Fruit fly (Drosophila melanogaster) whole organism, pupa: ENCODE results near the gene CG5439.

ENCODE experiments used
- CG10348 ChIP-seq: fragments of 200-800 bp; sonication (Bioruptor generic); IDR thresholded peaks from 2 replicates; pipeline ENCODE4 v1.3.6; 2022; ENCODE audit warnings: missing biosample characterization, missing genetic modification characterization
- CG12605 ChIP-seq: fragments of 200-800 bp; sonication (Bioruptor generic); IDR thresholded peaks from 2 replicates; pipeline ENCODE4 v1.3.6; 2022; ENCODE audit warnings: missing biosample characterization, missing genetic modification characterization
- CG13204 ChIP-seq: fragments of 200-800 bp; sonication (Bioruptor generic); optimal IDR thresholded peaks from 2 replicates; lab custom pipeline; 2018; ENCODE audit warnings: missing biosample characterization, mild to moderate bottlenecking, missing genetic modification characterization, moderate library complexity
- CG14655 ChIP-seq: fragments of 200-800 bp; sonication (Bioruptor generic); optimal IDR thresholded peaks from 3 replicates; lab custom pipeline; 2017; ENCODE audit warnings: mild to moderate bottlenecking, missing biosample characterization, missing genetic modification reagents, missing genetic modification characterization
- CG15710 ChIP-seq: fragments of 200-800 bp; sonication (Bioruptor generic); optimal IDR thresholded peaks from 2 replicates; lab custom pipeline; 2018; ENCODE audit warnings: missing biosample characterization, mild to moderate bottlenecking, missing genetic modification characterization, moderate library complexity
- CG17806 ChIP-seq: fragments of 200-800 bp; sonication (Bioruptor generic); optimal IDR thresholded peaks from 2 replicates; lab custom pipeline; 2018; ENCODE audit warnings: missing biosample characterization, mild to moderate bottlenecking, missing genetic modification characterization, moderate library complexity
- CG32121 ChIP-seq: fragments of 200-800 bp; sonication (Bioruptor generic); IDR thresholded peaks from 2 replicates; pipeline ENCODE4 v1.3.6; 2022; ENCODE audit warnings: missing biosample characterization, missing genetic modification characterization
- CG34367 ChIP-seq: fragments of 200-800 bp; sonication (Bioruptor generic); optimal IDR thresholded peaks from 2 replicates; lab custom pipeline; 2018; ENCODE audit warnings: missing biosample characterization, mild to moderate bottlenecking, missing genetic modification characterization
- CG4496 ChIP-seq: fragments of 200-800 bp; sonication (Bioruptor generic); IDR thresholded peaks from 3 replicates; pipeline ENCODE4 v1.3.6; 2022; ENCODE audit warnings: missing biosample characterization, missing genetic modification characterization
- CG8159 ChIP-seq: fragments of 200-800 bp; sonication (Bioruptor generic); optimal IDR thresholded peaks from 3 replicates; lab custom pipeline; 2018; ENCODE audit warnings: missing biosample characterization, mild to moderate bottlenecking, missing genetic modification characterization, moderate library complexity
- CG8301 ChIP-seq: fragments of 200-800 bp; sonication (Bioruptor generic); optimal IDR thresholded peaks from 2 replicates; lab custom pipeline; 2018; ENCODE audit warnings: missing biosample characterization, mild to moderate bottlenecking, missing genetic modification characterization
- CG9948 ChIP-seq: fragments of 200-800 bp; sonication (Bioruptor generic); optimal IDR thresholded peaks from 2 replicates; lab custom pipeline; 2018; ENCODE audit warnings: missing biosample characterization, mild to moderate bottlenecking, missing genetic modification characterization, moderate library complexity
- D1 ChIP-seq: fragments of 200-800 bp; sonication (Bioruptor generic); optimal IDR thresholded peaks from 2 replicates; lab custom pipeline; 2018; ENCODE audit warnings: missing biosample characterization, mild to moderate bottlenecking, missing genetic modification characterization, moderate library complexity
- EcR ChIP-seq: fragments of 200-800 bp; sonication (Bioruptor generic); optimal IDR thresholded peaks from 3 replicates; lab custom pipeline; 2019; ENCODE audit warnings: missing biosample characterization, missing genetic modification characterization, mild to moderate bottlenecking, moderate library complexity, missing genetic modification reagents
- Ets98B ChIP-seq: fragments of 200-800 bp; sonication (Bioruptor generic); IDR thresholded peaks from 2 replicates; pipeline ENCODE4 v1.3.6; 2022; ENCODE audit warnings: missing biosample characterization, missing genetic modification characterization
- Pif1A ChIP-seq: fragments of 200-800 bp; sonication (Bioruptor generic); optimal IDR thresholded peaks from 3 replicates; lab custom pipeline; 2016; ENCODE audit warnings: missing biosample characterization, missing genetic modification characterization
- Pif1B ChIP-seq: fragments of 200-800 bp; sonication (Bioruptor generic); optimal IDR thresholded peaks from 3 replicates; lab custom pipeline; 2016; ENCODE audit warnings: missing biosample characterization, missing genetic modification characterization
- Snoo ChIP-seq: fragments of 200-800 bp; sonication (Bioruptor generic); optimal IDR thresholded peaks from 3 replicates; lab custom pipeline; 2017; ENCODE audit warnings: missing biosample characterization, mild to moderate bottlenecking, missing genetic modification characterization, inconsistent platforms
- fd96Ca ChIP-seq: fragments of 200-800 bp; sonication (Bioruptor generic); IDR thresholded peaks from 3 replicates; pipeline ENCODE4 v1.3.6; 2022; ENCODE audit warnings: missing biosample characterization, missing genetic modification characterization
- gl ChIP-seq: fragments of 200-800 bp; sonication (Bioruptor generic); optimal IDR thresholded peaks from 2 replicates; lab custom pipeline; 2018; ENCODE audit warnings: missing biosample characterization, mild to moderate bottlenecking, missing genetic modification characterization
- rn ChIP-seq: fragments of 200-800 bp; sonication (Bioruptor generic); IDR thresholded peaks from 2 replicates; pipeline ENCODE4 v1.3.6; 2022; ENCODE audit warnings: missing biosample characterization, missing genetic modification characterization

The CG5439 gene

dm6 chr2L:13176701-13177249 lies at the start of gene CG5439, which contains the start of gene Sfmbt:
CG5439 (plus strand) TSS chr2L:13177150.
Sfmbt (minus strand) TSS chr2L:13176785.
- TF ChIP-seq fd96Ca (GFP tag; lab: Robert Waterston, UW) (peak; percentile 66; the same call in 2 of the 3 replicates), Pif1A (GFP tag; lab: Kevin White, UChicago) (no peak), CG34367 (tag; lab: Kevin White, UChicago) (peak; percentile 8), CG8159 (tag; lab: Kevin White, UChicago) (peak; percentile 62), Snoo (tag; lab: Kevin White, UChicago) (peak; percentile 71), Ets98B (GFP tag; lab: Robert Waterston, UW) (no peak), Pif1B (GFP tag; lab: Kevin White, UChicago) (no peak), CG17806 (tag; lab: Kevin White, UChicago) (peak; percentile 53), CG32121 (GFP tag; lab: Robert Waterston, UW) (0 out of 2 replicates have a peak, but pooled peaks have one; percentile 23), CG12605 (no peak), CG14655 (GFP tag; lab: Kevin White, UChicago) (no peak), D1 (tag; lab: Kevin White, UChicago) (no peak), CG9948 (tag; lab: Kevin White, UChicago) (peak; percentile 51), CG15710 (tag; lab: Kevin White, UChicago) (peak; percentile 68), rn (GFP tag; lab: Robert Waterston, UW) (peak; percentile 39), CG4496 (GFP tag; lab: Robert Waterston, UW) (peak; percentile 43; the same call in 1 of the 3 replicates)
- TF ChIP-seq, all 21 proteins: peak for 10

- no peak for TF ChIP-seq CG4496 (GFP tag; lab: Robert Waterston, UW)
- TF ChIP-seq Ets98B (GFP tag; lab: Robert Waterston, UW) = no peak
- no peak for TF ChIP-seq fd96Ca (GFP tag; lab: Robert Waterston, UW)
These were observed 46.7 kb upstream of the CG5439 start, which contains the start of gene CG5122 for dm6 chr2L:13130291-13130690. CG5122 (plus strand) TSS chr2L:13130591.

DNA sequence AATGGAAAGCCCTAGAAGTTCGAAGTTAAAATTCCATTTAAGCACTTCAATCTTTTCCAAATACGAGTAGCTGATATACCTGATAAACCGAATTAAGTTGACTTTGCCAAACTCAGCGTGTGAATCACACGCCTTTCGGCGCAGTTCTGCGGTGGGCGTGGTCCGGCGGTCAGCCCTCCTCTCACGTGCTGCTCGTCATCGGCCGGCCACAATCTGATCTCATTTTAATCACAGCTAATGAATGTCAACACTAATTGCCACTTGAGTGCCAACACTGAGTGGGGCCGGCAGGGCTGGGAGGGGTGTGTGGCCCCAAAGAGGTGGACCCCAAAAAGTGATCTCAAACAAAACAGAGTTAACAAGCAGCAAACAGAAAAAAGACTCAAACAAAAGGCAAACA lies 41.0 kb upstream of the CG5439 start:
- TF ChIP-seq CG9948 (tag; lab: Kevin White, UChicago) (no peak), CG32121 (GFP tag; lab: Robert Waterston, UW) (no peak), Ets98B (GFP tag; lab: Robert Waterston, UW) (no peak), CG10348 (GFP tag; lab: Robert Waterston, UW) (no peak), CG14655 (GFP tag; lab: Kevin White, UChicago) (no peak), CG8301 (tag; lab: Kevin White, UChicago) (no peak), fd96Ca (GFP tag; lab: Robert Waterston, UW) (no peak), CG8159 (tag; lab: Kevin White, UChicago) (no peak), rn (GFP tag; lab: Robert Waterston, UW) (no peak), Pif1B (GFP tag; lab: Kevin White, UChicago) (no peak), CG34367 (tag; lab: Kevin White, UChicago) (no peak), Snoo (tag; lab: Kevin White, UChicago) (no peak), CG15710 (tag; lab: Kevin White, UChicago) (no peak), CG17806 (tag; lab: Kevin White, UChicago) (no peak), CG4496 (GFP tag; lab: Robert Waterston, UW) (no peak), D1 (tag; lab: Kevin White, UChicago) (no peak), gl (tag; lab: Kevin White, UChicago) (no peak), CG12605 (no peak), EcR (no peak), CG13204 (no peak)
- TF ChIP-seq, all 21 proteins: peak for 0

- TF ChIP-seq Pif1B (GFP tag; lab: Kevin White, UChicago) (no peak), CG15710 (tag; lab: Kevin White, UChicago) (no peak), CG4496 (GFP tag; lab: Robert Waterston, UW) (no peak), fd96Ca (GFP tag; lab: Robert Waterston, UW) (no peak), CG10348 (GFP tag; lab: Robert Waterston, UW) (no peak), Ets98B (GFP tag; lab: Robert Waterston, UW) (no peak), Snoo (tag; lab: Kevin White, UChicago) (no peak), CG17806 (tag; lab: Kevin White, UChicago) (no peak), CG12605 (no peak), CG34367 (tag; lab: Kevin White, UChicago) (no peak), EcR (no peak), CG32121 (GFP tag; lab: Robert Waterston, UW) (no peak)
These were observed 36.1 kb upstream of the CG5439 start for dm6 chr2L:13140891-13141290.

DNA sequence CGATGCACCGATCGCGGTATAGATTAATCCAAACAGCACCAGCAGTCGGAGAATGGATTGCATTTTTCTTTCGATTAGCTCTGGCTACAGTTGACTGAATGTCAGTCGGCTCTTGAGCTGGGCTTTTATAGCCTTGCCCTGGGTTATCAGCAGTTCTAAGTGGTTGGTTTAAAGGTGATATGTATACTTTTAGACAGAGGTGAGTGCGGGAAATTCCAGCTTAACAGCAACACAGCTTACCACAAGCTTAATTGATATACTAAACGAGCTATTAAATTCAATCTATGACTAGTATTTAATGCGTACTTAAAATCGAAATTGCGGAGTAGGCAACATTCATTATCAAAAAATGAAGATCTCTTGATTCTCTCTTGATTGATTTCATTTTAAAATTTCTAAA lies 34.1 kb upstream of the CG5439 start, which contains the start of gene CG9928:
Gene CG9928 (minus strand): TSS at position 101 of the 400 bp plus-strand sequence.
- no peak for TF ChIP-seq CG34367 (tag; lab: Kevin White, UChicago)
- no peak for TF ChIP-seq Snoo (tag; lab: Kevin White, UChicago)
- TF ChIP-seq CG15710 (tag; lab: Kevin White, UChicago) = no peak
- no peak for TF ChIP-seq CG8159 (tag; lab: Kevin White, UChicago)
- TF ChIP-seq Pif1B (GFP tag; lab: Kevin White, UChicago) = no peak
- TF ChIP-seq CG14655 (GFP tag; lab: Kevin White, UChicago) = no peak
- no peak for TF ChIP-seq EcR
- no peak for TF ChIP-seq CG8301 (tag; lab: Kevin White, UChicago)
- no peak for TF ChIP-seq CG12605
- no peak for TF ChIP-seq CG17806 (tag; lab: Kevin White, UChicago)
- no peak for TF ChIP-seq CG13204
- TF ChIP-seq D1 (tag; lab: Kevin White, UChicago) = no peak
- no peak for TF ChIP-seq Pif1A (GFP tag; lab: Kevin White, UChicago)
- no peak for TF ChIP-seq CG4496 (GFP tag; lab: Robert Waterston, UW)
- no peak for TF ChIP-seq CG10348 (GFP tag; lab: Robert Waterston, UW)
- TF ChIP-seq CG9948 (tag; lab: Kevin White, UChicago) = no peak
- no peak for TF ChIP-seq gl (tag; lab: Kevin White, UChicago)
- no peak for TF ChIP-seq rn (GFP tag; lab: Robert Waterston, UW)
- TF ChIP-seq CG32121 (GFP tag; lab: Robert Waterston, UW) = no peak
- no peak for TF ChIP-seq Ets98B (GFP tag; lab: Robert Waterston, UW)
